Worm (Caenorhabditis elegans) whole organism, L3 larva: ENCODE data around the gene lgc-8.

ENCODE experiments used
- ama-1 ChIP-seq: fragments of 150-350 bp; optimal IDR thresholded peaks from 2 replicates; lab custom pipeline; 2018
- egl-5 ChIP-seq: fragments of 150-350 bp; optimal IDR thresholded peaks from 2 replicates; lab custom pipeline; 2017; ENCODE audit warnings: missing biosample characterization, missing genetic modification reagents, missing genetic modification characterization, inconsistent platforms
- mdl-1 ChIP-seq: fragments of 150-350 bp; optimal IDR thresholded peaks from 2 replicates; lab custom pipeline; 2014; ENCODE audit warnings: missing biosample characterization, missing genetic modification characterization
- nfya-1 ChIP-seq: sonication (generic microtip); optimal IDR thresholded peaks from 2 replicates; lab custom pipeline; 2017; ENCODE audit warnings: missing genetic modification characterization, mild to moderate bottlenecking, missing compliant biosample characterization, antibody characterized with exemption, moderate library complexity; ENCODE audit not compliant: insufficient read depth
- nhr-12 ChIP-seq: fragments of 150-350 bp; optimal IDR thresholded peaks from 2 replicates; lab custom pipeline; 2014; ENCODE audit warnings: missing biosample characterization, missing genetic modification characterization
- nhr-77 ChIP-seq: fragments of 150-350 bp; optimal IDR thresholded peaks from 2 replicates; lab custom pipeline; 2014; ENCODE audit warnings: missing biosample characterization, missing genetic modification characterization
- pqm-1 ChIP-seq: fragments of 150-350 bp; optimal IDR thresholded peaks from 2 replicates; lab custom pipeline; 2017; ENCODE audit warnings: missing biosample characterization, missing genetic modification characterization, inconsistent platforms
- skn-1 ChIP-seq: fragments of 150-350 bp; optimal IDR thresholded peaks from 2 replicates; lab custom pipeline; 2014; ENCODE audit warnings: missing biosample characterization, missing genetic modification characterization
- snpc-4 ChIP-seq: fragments of 150-350 bp; optimal IDR thresholded peaks from 2 replicates; lab custom pipeline; 2014; ENCODE audit warnings: missing biosample characterization, missing genetic modification characterization

DNA sequence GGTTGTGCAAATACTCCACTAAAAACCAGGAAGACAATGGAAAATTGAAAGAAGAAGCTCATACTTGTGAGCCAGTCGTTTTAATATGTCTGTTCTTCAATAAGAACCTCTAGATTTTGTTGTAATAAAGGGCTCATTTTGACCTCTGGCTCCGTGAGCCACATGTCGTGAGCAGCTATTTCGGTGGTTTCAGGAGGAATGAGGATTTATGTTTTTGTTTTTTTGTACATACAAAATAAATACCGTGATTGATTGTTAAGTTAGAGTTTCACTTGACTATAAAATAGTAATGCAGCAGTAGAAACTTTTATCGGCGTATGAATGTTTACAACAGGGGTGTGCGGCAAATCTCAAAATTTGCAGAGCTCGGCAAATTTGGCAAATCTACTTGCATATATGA lies 11.4 kb upstream of the lgc-8 start, which contains the start of gene Y57G11C.40:
- TF ChIP-seq nfya-1 (tag; lab: Kevin White, UChicago): no peak
- no peak for TF ChIP-seq egl-5 (tag; lab: Kevin White, UChicago)
- no peak for TF ChIP-seq mdl-1 (tag; lab: Kevin White, UChicago)
- no peak for TF ChIP-seq pqm-1 (tag; lab: Kevin White, UChicago)
- no peak for TF ChIP-seq nhr-77 (tag; lab: Kevin White, UChicago)
- no peak for TF ChIP-seq nhr-12 (tag; lab: Kevin White, UChicago)
- TF ChIP-seq ama-1 (lab: Kevin White, UChicago): no peak
- TF ChIP-seq snpc-4 (tag; lab: Kevin White, UChicago): no peak
- no peak for TF ChIP-seq skn-1 (tag; lab: Kevin White, UChicago)
